Worm (Caenorhabditis elegans) whole organism, L3 larva: Measurements from ENCODE around the gene F18A11.5.

Experiments
- R02D3.7 ChIP-seq: fragments of 150-350 bp; optimal IDR thresholded peaks from 2 replicates; lab custom pipeline; 2014; ENCODE audit warnings: missing biosample characterization, missing genetic modification characterization
- ZK546.5 ChIP-seq: sonication (generic microtip); optimal IDR thresholded peaks from 2 replicates; lab custom pipeline; 2017; ENCODE audit warnings: missing biosample characterization, missing genetic modification characterization
- aly-2 ChIP-seq: fragments of 150-350 bp; optimal IDR thresholded peaks from 2 replicates; lab custom pipeline; 2014; ENCODE audit warnings: missing biosample characterization, missing genetic modification characterization
- ama-1 ChIP-seq: fragments of 150-350 bp; optimal IDR thresholded peaks from 2 replicates; lab custom pipeline; 2018
- ceh-16 ChIP-seq: sonication (generic microtip); optimal IDR thresholded peaks from 2 replicates; lab custom pipeline; 2017; ENCODE audit warnings: missing biosample characterization, missing genetic modification characterization
- ceh-28 ChIP-seq: fragments of 150-350 bp; optimal IDR thresholded peaks from 2 replicates; lab custom pipeline; 2014; ENCODE audit warnings: missing biosample characterization, missing genetic modification reagents, missing genetic modification characterization
- ceh-82 ChIP-seq: fragments of 150-350 bp; optimal IDR thresholded peaks from 2 replicates; lab custom pipeline; 2014; ENCODE audit warnings: missing biosample characterization, missing genetic modification characterization
- ceh-9 ChIP-seq: sonication (generic microtip); optimal IDR thresholded peaks from 2 replicates; lab custom pipeline; 2018; ENCODE audit warnings: missing biosample characterization, missing genetic modification characterization
- egl-27 ChIP-seq: sonication (generic microtip); optimal IDR thresholded peaks from 4 replicates; lab custom pipeline; 2017; ENCODE audit warnings: missing biosample characterization, missing genetic modification reagents, missing genetic modification characterization
- elt-1 ChIP-seq: fragments of 150-350 bp; optimal IDR thresholded peaks from 2 replicates; lab custom pipeline; 2014; ENCODE audit warnings: missing biosample characterization, missing genetic modification characterization
- elt-2 ChIP-seq: sonication (generic microtip); optimal IDR thresholded peaks from 2 replicates; lab custom pipeline; 2016; ENCODE audit warnings: missing genetic modification reagents, mild to moderate bottlenecking, missing genetic modification characterization, missing compliant biosample characterization
- eor-1 ChIP-seq, 2 experiments: fragments of 150-350 bp; optimal IDR thresholded peaks; 2 replicates each; lab custom pipeline; 2014 to 2018; ENCODE audit warnings: missing biosample characterization in 2 of 2, missing genetic modification characterization in 2 of 2
- fkh-10 ChIP-seq: sonication (generic microtip); optimal IDR thresholded peaks from 2 replicates; lab custom pipeline; 2017; ENCODE audit warnings: missing biosample characterization, missing genetic modification reagents, missing genetic modification characterization
- fos-1 ChIP-seq: fragments of 150-350 bp; optimal IDR thresholded peaks from 2 replicates; lab custom pipeline; 2014; ENCODE audit warnings: missing biosample characterization, missing genetic modification characterization
- hmg-11 ChIP-seq: sonication (generic microtip); optimal IDR thresholded peaks from 2 replicates; lab custom pipeline; 2016; ENCODE audit warnings: missing genetic modification characterization, missing compliant biosample characterization
- lin-15B ChIP-seq: fragments of 150-350 bp; optimal IDR thresholded peaks from 2 replicates; lab custom pipeline; 2014; ENCODE audit warnings: missing biosample characterization, missing genetic modification characterization
- lin-39 ChIP-seq: fragments of 150-350 bp; optimal IDR thresholded peaks from 2 replicates; lab custom pipeline; 2018; ENCODE audit warnings: missing biosample characterization, missing genetic modification reagents, missing genetic modification characterization
- mml-1 ChIP-seq: fragments of 150-350 bp; sonication (generic microtip); optimal IDR thresholded peaks from 3 replicates; lab custom pipeline; 2014; ENCODE audit warnings: missing biosample characterization, missing genetic modification characterization
- nfya-1 ChIP-seq: sonication (generic microtip); optimal IDR thresholded peaks from 2 replicates; lab custom pipeline; 2017; ENCODE audit warnings: missing genetic modification characterization, mild to moderate bottlenecking, missing compliant biosample characterization, antibody characterized with exemption, moderate library complexity; ENCODE audit not compliant: insufficient read depth
- nhr-11 ChIP-seq: fragments of 150-350 bp; optimal IDR thresholded peaks from 2 replicates; lab custom pipeline; 2014; ENCODE audit warnings: missing biosample characterization, missing genetic modification characterization
- nhr-12 ChIP-seq: fragments of 150-350 bp; optimal IDR thresholded peaks from 2 replicates; lab custom pipeline; 2014; ENCODE audit warnings: missing biosample characterization, missing genetic modification characterization
- nhr-23 ChIP-seq: fragments of 150-350 bp; optimal IDR thresholded peaks from 2 replicates; lab custom pipeline; 2014; ENCODE audit warnings: missing biosample characterization, missing genetic modification reagents, missing genetic modification characterization
- nhr-25 ChIP-seq: sonication (generic microtip); optimal IDR thresholded peaks from 2 replicates; lab custom pipeline; 2017; ENCODE audit warnings: missing biosample characterization, missing genetic modification characterization
- nhr-67 ChIP-seq: fragments of 150-350 bp; optimal IDR thresholded peaks from 2 replicates; lab custom pipeline; 2014; ENCODE audit warnings: missing biosample characterization, missing genetic modification characterization
- nhr-76 ChIP-seq: fragments of 150-350 bp; sonication (generic microtip); optimal IDR thresholded peaks from 5 replicates; lab custom pipeline; 2014; ENCODE audit warnings: missing biosample characterization, missing genetic modification characterization
- nhr-77 ChIP-seq: fragments of 150-350 bp; optimal IDR thresholded peaks from 2 replicates; lab custom pipeline; 2014; ENCODE audit warnings: missing biosample characterization, missing genetic modification characterization
- pha-4 ChIP-seq: fragments of 150-350 bp; optimal IDR thresholded peaks from 2 replicates; lab custom pipeline; 2014; ENCODE audit warnings: missing biosample characterization, missing genetic modification reagents, missing genetic modification characterization
- pqm-1 ChIP-seq: fragments of 150-350 bp; optimal IDR thresholded peaks from 2 replicates; lab custom pipeline; 2017; ENCODE audit warnings: missing biosample characterization, missing genetic modification characterization, inconsistent platforms
- sea-2 ChIP-seq: fragments of 150-350 bp; sonication (generic microtip); optimal IDR thresholded peaks from 4 replicates; lab custom pipeline; 2014; ENCODE audit warnings: missing biosample characterization, missing genetic modification reagents, missing genetic modification characterization
- skn-1 ChIP-seq: fragments of 150-350 bp; optimal IDR thresholded peaks from 2 replicates; lab custom pipeline; 2014; ENCODE audit warnings: missing biosample characterization, missing genetic modification characterization
- snpc-4 ChIP-seq: fragments of 150-350 bp; optimal IDR thresholded peaks from 2 replicates; lab custom pipeline; 2014; ENCODE audit warnings: missing biosample characterization, missing genetic modification characterization
- tbx-2 ChIP-seq: sonication (generic microtip); optimal IDR thresholded peaks from 2 replicates; lab custom pipeline; 2016; ENCODE audit warnings: mild to moderate bottlenecking, missing genetic modification characterization, missing compliant biosample characterization
- unc-39 ChIP-seq: sonication (generic microtip); optimal IDR thresholded peaks from 4 replicates; lab custom pipeline; 2017; ENCODE audit warnings: missing biosample characterization, missing genetic modification characterization
- unc-62 ChIP-seq: fragments of 150-350 bp; sonication (generic microtip); optimal IDR thresholded peaks from 4 replicates; lab custom pipeline; 2014; ENCODE audit warnings: missing biosample characterization, missing genetic modification reagents, missing genetic modification characterization
- zag-1 ChIP-seq: fragments of 150-350 bp; optimal IDR thresholded peaks from 2 replicates; lab custom pipeline; 2014; ENCODE audit warnings: missing biosample characterization, missing genetic modification characterization
- ztf-11 ChIP-seq: fragments of 150-350 bp; optimal IDR thresholded peaks from 2 replicates; lab custom pipeline; 2014; ENCODE audit warnings: missing biosample characterization, missing genetic modification characterization
- ztf-4 ChIP-seq: fragments of 150-350 bp; optimal IDR thresholded peaks from 2 replicates; lab custom pipeline; 2014; ENCODE audit warnings: missing biosample characterization, missing genetic modification characterization

F18A11.5 gene

ce11 chrII:12987799-12988198, 26.3 kb downstream of the F18A11.5 start:
- TF ChIP-seq nhr-76 (tag; lab: Kevin White, UChicago) (no peak), nhr-12 (tag; lab: Kevin White, UChicago) (no peak), nhr-77 (no peak), snpc-4 (tag; lab: Kevin White, UChicago) (no peak), lin-15B (no peak), sea-2 (GFP tag; lab: Kevin White, UChicago) (no peak)

- no peak for TF ChIP-seq pha-4 (tag; lab: Kevin White, UChicago)
- no peak for TF ChIP-seq ama-1 (lab: Kevin White, UChicago)
- no peak for TF ChIP-seq nfya-1 (tag; lab: Kevin White, UChicago)
- TF ChIP-seq elt-1 (tag; lab: Kevin White, UChicago) = no peak
Measured at ce11 chrII:12985813-12986212, 28.3 kb downstream of the F18A11.5 start.

DNA sequence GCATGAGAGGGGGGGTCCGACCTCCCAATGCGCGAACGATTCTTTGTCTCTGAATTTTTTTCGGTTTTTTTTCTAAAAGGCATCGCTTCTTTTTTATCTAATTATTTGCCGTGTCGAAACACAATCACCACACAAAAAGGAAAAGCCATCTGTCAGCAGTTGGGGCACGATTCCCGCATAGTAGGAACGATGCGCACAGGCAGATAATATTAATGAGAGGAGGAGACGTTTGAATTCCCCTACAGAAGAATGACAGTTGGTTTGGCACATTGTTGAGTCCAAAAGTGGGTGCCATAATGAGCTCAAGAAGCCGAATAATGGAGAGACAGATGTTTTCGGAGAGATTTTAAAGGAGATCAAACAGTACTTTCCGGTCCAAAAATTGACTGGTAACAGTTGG, 29.4 kb downstream of the F18A11.5 start:
- TF ChIP-seq ceh-16 (tag; lab: Kevin White, UChicago) (no peak), ceh-82 (tag; lab: Kevin White, UChicago) (no peak), ztf-11 (tag; lab: Kevin White, UChicago) (no peak), ceh-9 (no peak), lin-39 (no peak), eor-1 (tag; optimal IDR thresholded peaks at IDR 0.05; lab: Kevin White, UChicago) (no peak), skn-1 (tag; lab: Kevin White, UChicago) (no peak), ceh-28 (no peak)
- TF ChIP-seq, all 47 proteins: peak for 0

- TF ChIP-seq unc-39 (tag; lab: Kevin White, UChicago) = no peak
- TF ChIP-seq nhr-12 (tag; lab: Kevin White, UChicago) = no peak
- no peak for TF ChIP-seq elt-1 (tag; lab: Kevin White, UChicago)
- TF ChIP-seq fkh-10 (GFP tag; lab: Kevin White, UChicago) = no peak
- TF ChIP-seq fos-1 (tag; lab: Kevin White, UChicago) = no peak
- no peak for TF ChIP-seq ztf-11 (tag; lab: Kevin White, UChicago)
- no peak for TF ChIP-seq nhr-23
- TF ChIP-seq tbx-2 (tag; lab: Kevin White, UChicago) = no peak
- no peak for TF ChIP-seq ceh-16 (tag; lab: Kevin White, UChicago)
- TF ChIP-seq pqm-1 (tag; lab: Kevin White, UChicago) = peak; percentile 8
- TF ChIP-seq R02D3.7 (tag; lab: Kevin White, UChicago) = no peak
- no peak for TF ChIP-seq nhr-11 (tag; lab: Kevin White, UChicago)
- TF ChIP-seq ceh-28 = no peak
- TF ChIP-seq elt-2 (tag; lab: Kevin White, UChicago) = peak; percentile 76
Measured at ce11 chrII:12982830-12983229, 31.3 kb downstream of the F18A11.5 start.

DNA sequence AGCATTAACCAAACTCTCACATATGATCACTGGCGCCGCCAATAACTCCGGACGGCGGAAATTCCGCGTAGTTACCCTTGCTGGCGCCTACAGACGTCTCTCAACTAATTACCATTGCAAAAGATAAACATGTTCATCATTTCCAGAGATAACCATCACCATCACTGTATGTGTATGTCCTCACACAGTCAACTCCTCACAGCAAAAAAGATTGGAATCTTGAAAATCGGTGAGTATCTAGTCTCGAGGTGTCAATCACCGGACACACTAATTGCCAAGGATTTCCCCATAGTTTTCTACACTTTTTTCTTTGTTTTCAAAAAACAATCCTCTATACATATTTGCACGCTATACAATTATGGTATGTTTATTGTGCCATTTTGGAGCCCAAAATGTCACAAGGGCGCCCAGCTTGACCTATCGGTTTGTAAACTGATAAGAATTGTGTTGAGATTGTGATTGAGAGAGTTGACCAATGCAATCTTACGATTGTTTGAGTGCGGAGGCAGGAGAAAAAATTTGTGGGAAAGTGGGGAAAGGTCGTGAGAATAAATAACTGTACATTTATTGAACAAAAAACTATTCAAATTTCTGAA, 32.0 kb downstream of the F18A11.5 start:
- no peak for TF ChIP-seq fkh-10 (GFP tag; lab: Kevin White, UChicago)
- no peak for TF ChIP-seq lin-15B
- no peak for TF ChIP-seq skn-1 (tag; lab: Kevin White, UChicago)
- no peak for TF ChIP-seq egl-27 (tag; lab: Kevin White, UChicago)
- no peak for TF ChIP-seq aly-2 (tag; lab: Kevin White, UChicago)
- peak; percentile 14 for TF ChIP-seq nhr-25 (tag; lab: Kevin White, UChicago)
- no peak for TF ChIP-seq fos-1 (tag; lab: Kevin White, UChicago)
- peak; percentile 53 for TF ChIP-seq elt-2 (tag; lab: Kevin White, UChicago)
- TF ChIP-seq hmg-11 (tag; lab: Kevin White, UChicago) = no peak
- peak; percentile 48 for TF ChIP-seq pha-4 (tag; lab: Kevin White, UChicago)
- no peak for TF ChIP-seq eor-1 (tag; optimal IDR thresholded peaks at IDR 0.05; lab: Kevin White, UChicago)
- TF ChIP-seq ztf-4 (tag; lab: Kevin White, UChicago) = no peak
- TF ChIP-seq nhr-11 (tag; lab: Kevin White, UChicago) = no peak
- peak; percentile 17 for TF ChIP-seq unc-62 (GFP tag; lab: Kevin White, UChicago)
- TF ChIP-seq mml-1 (tag; lab: Kevin White, UChicago) = no peak
- TF ChIP-seq unc-39 (tag; lab: Kevin White, UChicago) = no peak
- TF ChIP-seq ceh-9 = no peak
- no peak for TF ChIP-seq ztf-11 (tag; lab: Kevin White, UChicago)
- TF ChIP-seq elt-1 (tag; lab: Kevin White, UChicago) = peak; percentile 92
- TF ChIP-seq zag-1 (tag; lab: Kevin White, UChicago) = no peak
- no peak for TF ChIP-seq ama-1 (lab: Kevin White, UChicago)
- no peak for TF ChIP-seq nhr-67 (tag; lab: Kevin White, UChicago)
- TF ChIP-seq nhr-12 (tag; lab: Kevin White, UChicago) = no peak
- TF ChIP-seq ZK546.5 = no peak
- TF ChIP-seq nhr-77 = no peak
- TF ChIP-seq, all 47 proteins: peak for 5
